Fruit fly (Drosophila melanogaster): ENCODE results near the gene bves.

bves gene

dm6 chrX:21044831-21045447 is 8.8 kb upstream of the bves start, which contains the start of gene Cbs:
Cbs (plus strand) TSS chrX:21045138.
- TF ChIP-seq Vsx2 (GFP tag; optimal IDR thresholded peaks at IDR 0.05; ENCODE audit: partially characterized antibody) = no peak
- TF ChIP-seq pan (optimal IDR thresholded peaks at IDR 0.05) = no peak
- no peak for TF ChIP-seq Jra (GFP tag; optimal IDR thresholded peaks at IDR 0.05)
- no peak for TF ChIP-seq Mio (GFP tag; optimal IDR thresholded peaks at IDR 0.05)
- no peak for TF ChIP-seq br (GFP tag; optimal IDR thresholded peaks at IDR 0.05)
- no peak for TF ChIP-seq N (GFP tag; optimal IDR thresholded peaks at IDR 0.05)
- no peak for TF ChIP-seq lola (GFP tag; optimal IDR thresholded peaks at IDR 0.05)
- TF ChIP-seq brk (GFP tag; optimal IDR thresholded peaks at IDR 0.05) = no peak
- peak; percentile 8 for TF ChIP-seq h (GFP tag; optimal IDR thresholded peaks at IDR 0.05)
- peak; percentile 9 for TF ChIP-seq psq (GFP tag; optimal IDR thresholded peaks at IDR 0.05)
- TF ChIP-seq dmrt93B (GFP tag; optimal IDR thresholded peaks at IDR 0.05) = no peak
- no peak for TF ChIP-seq fru (GFP tag; optimal IDR thresholded peaks at IDR 0.05)
- TF ChIP-seq sage (GFP tag; optimal IDR thresholded peaks at IDR 0.05) = no peak
- no peak for TF ChIP-seq dsf (GFP tag; optimal IDR thresholded peaks at IDR 0.05; ENCODE audit: borderline replicate concordance)
- no peak for TF ChIP-seq Dfd (GFP tag; optimal IDR thresholded peaks at IDR 0.05)
- TF ChIP-seq OdsH (GFP tag; optimal IDR thresholded peaks at IDR 0.05) = no peak
- TF ChIP-seq Sp1 (GFP tag; optimal IDR thresholded peaks at IDR 0.05) = peak; percentile 51
- no peak for TF ChIP-seq jim (GFP tag; optimal IDR thresholded peaks at IDR 0.05)
- TF ChIP-seq sv (GFP tag; optimal IDR thresholded peaks at IDR 0.05) = peak; percentile 49
- no peak for TF ChIP-seq Abd-B (GFP tag; optimal IDR thresholded peaks at IDR 0.05)
- no peak for TF ChIP-seq Myc (optimal IDR thresholded peaks at IDR 0.05)
- TF ChIP-seq CG9705 (GFP tag; optimal IDR thresholded peaks at IDR 0.05) = no peak
- no peak for TF ChIP-seq tai (GFP tag; optimal IDR thresholded peaks at IDR 0.05)
- TF ChIP-seq Hr83 (GFP tag; optimal IDR thresholded peaks at IDR 0.05; ENCODE audit: poor library complexity, severe bottlenecking) = no peak
- TF ChIP-seq Hr78 (GFP tag; optimal IDR thresholded peaks at IDR 0.05) = no peak
- TF ChIP-seq dl (GFP tag; optimal IDR thresholded peaks at IDR 0.05; ENCODE audit: insufficient read depth in 1 of 2, partially characterized antibody in 2 of 2) = no peak
- TF ChIP-seq Rel (GFP tag; optimal IDR thresholded peaks at IDR 0.05) = no peak
- no peak for TF ChIP-seq Rel (tag; optimal IDR thresholded peaks at IDR 0.05)
- TF ChIP-seq CG32264 (GFP tag; optimal IDR thresholded peaks at IDR 0.05) = no peak
- peak; percentile 17 for TF ChIP-seq rgr (GFP tag; optimal IDR thresholded peaks at IDR 0.05)
- TF ChIP-seq CrebA (GFP tag; optimal IDR thresholded peaks at IDR 0.05; ENCODE audit: borderline replicate concordance) = no peak
- TF ChIP-seq GATAd (GFP tag; optimal IDR thresholded peaks at IDR 0.05) = no peak
- peak; percentile 14 for TF ChIP-seq woc (GFP tag; optimal IDR thresholded peaks at IDR 0.05)
- no peak for TF ChIP-seq Hnf4 (GFP tag; optimal IDR thresholded peaks at IDR 0.05)
- TF ChIP-seq usp (GFP tag; optimal IDR thresholded peaks at IDR 0.05) = no peak
- TF ChIP-seq foxo (GFP tag; optimal IDR thresholded peaks at IDR 0.05) = peak in 1 of 2 experiments; percentile 39
- no peak for TF ChIP-seq Dif (GFP tag; optimal IDR thresholded peaks at IDR 0.05; ENCODE audit: partially characterized antibody)
- TF ChIP-seq ey (GFP tag; optimal IDR thresholded peaks at IDR 0.05) = no peak
- peak; percentile 52 for TF ChIP-seq HLH106 (tag; optimal IDR thresholded peaks at IDR 0.05)

dm6 chrX:21045448-21045941 is 8.3 kb upstream of the bves start:
- TF ChIP-seq dsf (GFP tag; optimal IDR thresholded peaks at IDR 0.05; ENCODE audit: borderline replicate concordance) (no peak), Myc (optimal IDR thresholded peaks at IDR 0.05) (no peak), brk (GFP tag; optimal IDR thresholded peaks at IDR 0.05) (no peak), CG9705 (GFP tag; optimal IDR thresholded peaks at IDR 0.05) (no peak), br (GFP tag; optimal IDR thresholded peaks at IDR 0.05) (no peak), OdsH (GFP tag; optimal IDR thresholded peaks at IDR 0.05) (no peak), h (GFP tag; optimal IDR thresholded peaks at IDR 0.05) (no peak), ey (GFP tag; optimal IDR thresholded peaks at IDR 0.05) (no peak), lola (GFP tag; optimal IDR thresholded peaks at IDR 0.05) (no peak), HLH106 (tag; optimal IDR thresholded peaks at IDR 0.05) (no peak), N (GFP tag; optimal IDR thresholded peaks at IDR 0.05) (no peak), Rel (GFP tag; optimal IDR thresholded peaks at IDR 0.05) (no peak), Rel (tag; optimal IDR thresholded peaks at IDR 0.05) (no peak), dmrt93B (GFP tag; optimal IDR thresholded peaks at IDR 0.05) (no peak)
